Fruit fly (Drosophila melanogaster): Measurements from ENCODE around the gene Gr98c.

- no peak for TF ChIP-seq CTCF (optimal IDR thresholded peaks at IDR 0.05)
- no peak for TF ChIP-seq CG8478 (optimal IDR thresholded peaks at IDR 0.05)
Measured at dm6 chr3R:27554964-27555363, 10.7 kb downstream of the Gr98c start.
